Worm (Caenorhabditis elegans) whole organism, young adult: ENCODE results near the gene gpd-4.

Source experiments
- B0336.3 ChIP-seq: fragments of 200-800 bp; sonication (Bioruptor generic); IDR thresholded peaks from 2 replicates; pipeline ENCODE4 v1.3.6; 2022; ENCODE audit warnings: missing genetic modification characterization, missing compliant biosample characterization
- ZK185.1 ChIP-seq: sonication (generic microtip); optimal IDR thresholded peaks from 2 replicates; lab custom pipeline; 2016; ENCODE audit warnings: mild to moderate bottlenecking, missing genetic modification characterization, missing compliant biosample characterization; ENCODE audit not compliant: poor library complexity, severe bottlenecking
- ama-1 ChIP-seq, 3 experiments: fragments of 150-350 bp in 1 of 3; sonication (generic microtip) in 2 of 3; optimal IDR thresholded peaks; 2 replicates each; lab custom pipeline; 2014 to 2018; ENCODE audit warnings: missing biosample characterization in 2 of 3, missing genetic modification characterization in 2 of 3, missing genetic modification reagents in 2 of 3
- madf-6 ChIP-seq: fragments of 200-800 bp; sonication (Bioruptor generic); IDR thresholded peaks from 2 replicates; pipeline ENCODE4 v1.3.6; 2022; ENCODE audit warnings: missing genetic modification reagents, missing genetic modification characterization, missing compliant biosample characterization
- rec-8 ChIP-seq, 2 experiments: sonication (generic microtip); optimal IDR thresholded peaks; 2 replicates each; lab custom pipeline; 2016; ENCODE audit warnings: mild to moderate bottlenecking in 2 of 2, missing genetic modification characterization in 2 of 2, missing genetic modification reagents in 2 of 2, missing genotype in 2 of 2, missing biosample characterization in 1 of 2, missing compliant biosample characterization in 1 of 2, moderate library complexity in 1 of 2
- rpc-1 ChIP-seq, 2 experiments: fragments of 150-350 bp in 1 of 2; sonication (generic microtip) in 1 of 2; optimal IDR thresholded peaks; 2 replicates each; lab custom pipeline; 2014 to 2018; ENCODE audit warnings: missing biosample characterization in 1 of 2, missing genetic modification characterization in 1 of 2, missing genetic modification reagents in 1 of 2, missing genotype in 1 of 2
- sdz-38 ChIP-seq: sonication (generic microtip); optimal IDR thresholded peaks from 2 replicates; lab custom pipeline; 2016; ENCODE audit warnings: missing genotype, missing genetic modification characterization, missing compliant biosample characterization
- snpc-1.3 ChIP-seq: sonication (generic microtip); optimal IDR thresholded peaks from 2 replicates; lab custom pipeline; 2017; ENCODE audit warnings: missing genetic modification characterization, mild to moderate bottlenecking, missing compliant biosample characterization, antibody characterized with exemption, moderate library complexity, missing genotype, missing genetic modification reagents; ENCODE audit not compliant: insufficient read depth
- snpc-3.4 ChIP-seq: sonication (generic microtip); optimal IDR thresholded peaks from 2 replicates; lab custom pipeline; 2017; ENCODE audit warnings: missing genetic modification characterization, mild to moderate bottlenecking, missing compliant biosample characterization, antibody characterized with exemption, moderate library complexity, missing genotype, missing genetic modification reagents
- snpc-4 ChIP-seq, 5 experiments: fragments of 150-350 bp in 1 of 5; sonication (generic microtip) in 4 of 5; optimal IDR thresholded peaks; 2 replicates each; lab custom pipeline; 2014 to 2018; ENCODE audit warnings: missing genetic modification characterization in 5 of 5, missing biosample characterization in 3 of 5, antibody characterized with exemption in 2 of 5, mild to moderate bottlenecking in 2 of 5, missing compliant biosample characterization in 2 of 5, missing genotype in 2 of 5, moderate library complexity in 2 of 5, missing genetic modification reagents in 1 of 5
- ztf-28 ChIP-seq: fragments of 200-800 bp; sonication (Bioruptor generic); IDR thresholded peaks from 2 replicates; pipeline ENCODE4 v1.3.6; 2022; ENCODE audit warnings: missing genetic modification reagents, missing genetic modification characterization, missing compliant biosample characterization

ce11 chrII:10167731-10168130, 3.3 kb upstream of the gpd-4 start:
- no peak for TF ChIP-seq madf-6 (GFP tag; lab: Robert Waterston, UW)
- TF ChIP-seq B0336.3 (GFP tag; lab: Robert Waterston, UW): no peak
- no peak for TF ChIP-seq snpc-4 (GFP tag; optimal IDR thresholded peaks at IDR 0.05; lab: Kevin White, UChicago)
- TF ChIP-seq snpc-4 (tag; optimal IDR thresholded peaks at IDR 0.05; lab: Kevin White, UChicago): no peak
- no peak for TF ChIP-seq ZK185.1
- no peak for TF ChIP-seq rec-8 (tag; optimal IDR thresholded peaks at IDR 0.05; lab: Kevin White, UChicago)
- TF ChIP-seq rpc-1 (optimal IDR thresholded peaks at IDR 0.05; lab: Kevin White, UChicago): no peak
- TF ChIP-seq rpc-1 (tag; optimal IDR thresholded peaks at IDR 0.05; lab: Kevin White, UChicago): no peak
- TF ChIP-seq sdz-38 (tag; lab: Kevin White, UChicago): no peak
- no peak for TF ChIP-seq snpc-3.4 (tag; lab: Kevin White, UChicago)
- no peak for TF ChIP-seq ama-1 (optimal IDR thresholded peaks at IDR 0.05; lab: Kevin White, UChicago)
- no peak for TF ChIP-seq ama-1 (GFP tag; optimal IDR thresholded peaks at IDR 0.05; lab: Kevin White, UChicago)
- TF ChIP-seq snpc-1.3 (tag; lab: Kevin White, UChicago): no peak
- no peak for TF ChIP-seq ztf-28 (GFP tag; lab: Robert Waterston, UW)
